Worm (Caenorhabditis elegans) whole organism, L3 larva: ENCODE results near the gene nhr-134.

Experiments used
- aly-2 ChIP-seq: fragments of 150-350 bp; optimal IDR thresholded peaks from 2 replicates; lab custom pipeline; 2014; ENCODE audit warnings: missing biosample characterization, missing genetic modification characterization
- ama-1 ChIP-seq: fragments of 150-350 bp; optimal IDR thresholded peaks from 2 replicates; lab custom pipeline; 2018
- egl-27 ChIP-seq: sonication (generic microtip); optimal IDR thresholded peaks from 4 replicates; lab custom pipeline; 2017; ENCODE audit warnings: missing biosample characterization, missing genetic modification reagents, missing genetic modification characterization
- fkh-10 ChIP-seq: sonication (generic microtip); optimal IDR thresholded peaks from 2 replicates; lab custom pipeline; 2017; ENCODE audit warnings: missing biosample characterization, missing genetic modification reagents, missing genetic modification characterization
- nhr-11 ChIP-seq: fragments of 150-350 bp; optimal IDR thresholded peaks from 2 replicates; lab custom pipeline; 2014; ENCODE audit warnings: missing biosample characterization, missing genetic modification characterization
- nhr-237 ChIP-seq: fragments of 150-350 bp; optimal IDR thresholded peaks from 2 replicates; lab custom pipeline; 2014; ENCODE audit warnings: missing biosample characterization, missing genetic modification characterization
- nhr-77 ChIP-seq: fragments of 150-350 bp; optimal IDR thresholded peaks from 2 replicates; lab custom pipeline; 2014; ENCODE audit warnings: missing biosample characterization, missing genetic modification characterization
- snpc-4 ChIP-seq: fragments of 150-350 bp; optimal IDR thresholded peaks from 2 replicates; lab custom pipeline; 2014; ENCODE audit warnings: missing biosample characterization, missing genetic modification characterization
- unc-39 ChIP-seq: sonication (generic microtip); optimal IDR thresholded peaks from 4 replicates; lab custom pipeline; 2017; ENCODE audit warnings: missing biosample characterization, missing genetic modification characterization
- unc-62 ChIP-seq: fragments of 150-350 bp; sonication (generic microtip); optimal IDR thresholded peaks from 4 replicates; lab custom pipeline; 2014; ENCODE audit warnings: missing biosample characterization, missing genetic modification reagents, missing genetic modification characterization
- zag-1 ChIP-seq: fragments of 150-350 bp; optimal IDR thresholded peaks from 2 replicates; lab custom pipeline; 2014; ENCODE audit warnings: missing biosample characterization, missing genetic modification characterization

- no peak for TF ChIP-seq zag-1 (tag; lab: Kevin White, UChicago)
- TF ChIP-seq ama-1, result no peak
- no peak for TF ChIP-seq unc-39
- no peak for TF ChIP-seq fkh-10 (GFP tag; lab: Kevin White, UChicago)
- TF ChIP-seq egl-27 (tag; lab: Kevin White, UChicago), result no peak
- TF ChIP-seq snpc-4, result no peak
- no peak for TF ChIP-seq nhr-11 (tag; lab: Kevin White, UChicago)
- TF ChIP-seq nhr-77 (tag; lab: Kevin White, UChicago), result no peak
- TF ChIP-seq nhr-237 (tag; lab: Kevin White, UChicago), result no peak
- TF ChIP-seq unc-62 (GFP tag; lab: Kevin White, UChicago), result no peak
- TF ChIP-seq aly-2, result no peak
Measured at ce11 chrV:2259750-2260149, 28.7 kb downstream of the nhr-134 start, which contains the start of gene nhr-182.
